ENCODE assay signal across 3 fruit fly cellular contexts in the genomic region with DNA sequence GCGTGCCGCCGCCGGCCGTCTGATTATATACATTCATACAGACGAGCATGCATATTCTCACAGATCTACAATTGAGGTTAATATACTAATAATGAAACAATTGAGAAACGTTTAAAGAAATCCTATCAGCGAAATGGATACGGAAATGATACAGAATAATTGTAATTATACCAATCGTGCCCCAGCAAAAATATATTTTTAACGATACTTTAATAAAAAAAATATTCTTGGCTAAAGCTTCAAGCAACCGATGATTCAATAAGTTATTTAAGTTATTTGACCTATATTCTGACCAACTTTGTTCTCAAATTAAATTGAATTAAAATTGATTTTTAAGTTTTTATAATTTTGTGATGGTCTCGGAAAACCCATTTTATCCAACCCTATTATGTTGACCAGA.
TF ChIP-seq lines count a peak whose summit lies in the region.

No protein-coding gene starts in this region.

- no peak for TF ChIP-seq CTCF in whole organism, embryonic (GFP tag; optimal IDR thresholded peaks at IDR 0.05; lab: Kevin White, UChicago)

TF ChIP-seq in whole organism, embryonic, 481 proteins besides CTCF, POLR2A, EP300 and RAD21 (continues in another document):
- TF ChIP-seq CG2199 (GFP tag; IDR thresholded peaks at IDR 0.05; lab: Robert Waterston, UW) (no peak), CG3838 (GFP tag; optimal IDR thresholded peaks at IDR 0.05; lab: Kevin White, UChicago) (no peak), B-H1 (GFP tag; IDR thresholded peaks at IDR 0.05; lab: Robert Waterston, UW) (no peak; the same call in 2 of the 3 replicates), Hr78 (GFP tag; optimal IDR thresholded peaks at IDR 0.05; lab: Kevin White, UChicago) (no peak), Xbp1 (GFP tag; optimal IDR thresholded peaks at IDR 0.05; lab: Kevin White, UChicago) (no peak), vnd (GFP tag; IDR thresholded peaks at IDR 0.05; lab: Robert Waterston, UW; ENCODE audit: partially characterized antibody) (no peak), CG7786 (GFP tag; optimal IDR thresholded peaks at IDR 0.05; lab: Kevin White, UChicago) (no peak), al (GFP tag; IDR thresholded peaks at IDR 0.05; lab: Robert Waterston, UW) (no peak), so (GFP tag; IDR thresholded peaks at IDR 0.05; lab: Robert Waterston, UW) (0 out of 3 replicates have a peak, but pooled peaks have one; percentile 32), jigr1 (GFP tag; IDR thresholded peaks at IDR 0.05; lab: Robert Waterston, UW) (no peak), mam (GFP tag; optimal IDR thresholded peaks at IDR 0.05; lab: Kevin White, UChicago) (no peak), nmo (GFP tag; optimal IDR thresholded peaks at IDR 0.05; lab: Kevin White, UChicago) (peak; percentile 43), CG11398 (GFP tag; optimal IDR thresholded peaks at IDR 0.05; lab: Kevin White, UChicago) (no peak), tna (GFP tag; IDR thresholded peaks at IDR 0.05; lab: Robert Waterston, UW; ENCODE audit: partially characterized antibody) (no peak), abd-A (tag; optimal IDR thresholded peaks at IDR 0.05; lab: Kevin White, UChicago) (no peak), CG11695 (GFP tag; IDR thresholded peaks at IDR 0.05; lab: Robert Waterston, UW) (0 out of 3 replicates have a peak, but pooled peaks have one; percentile 9), Gug (GFP tag; IDR thresholded peaks at IDR 0.05; lab: Robert Waterston, UW) (no peak), CG1832 (GFP tag; optimal IDR thresholded peaks at IDR 0.05; lab: Kevin White, UChicago) (no peak), CG13296 (GFP tag; optimal IDR thresholded peaks at IDR 0.05; lab: Kevin White, UChicago) (no peak), her (GFP tag; optimal IDR thresholded peaks at IDR 0.05; lab: Kevin White, UChicago) (no peak), org-1 (GFP tag; optimal IDR thresholded peaks at IDR 0.05; lab: Kevin White, UChicago) (no peak), tin (GFP tag; optimal IDR thresholded peaks at IDR 0.05; lab: Kevin White, UChicago) (no peak), CG6765 (GFP tag; optimal IDR thresholded peaks at IDR 0.05; lab: Kevin White, UChicago) (no peak), CG8924 (tag; optimal IDR thresholded peaks at IDR 0.05; lab: Kevin White, UChicago) (no peak), schlank (tag; optimal IDR thresholded peaks at IDR 0.05; lab: Kevin White, UChicago) (no peak), Blimp-1 (GFP tag; optimal IDR thresholded peaks at IDR 0.05; lab: Kevin White, UChicago) (peak; percentile 14), CG17912 (GFP tag; optimal IDR thresholded peaks at IDR 0.05; lab: Kevin White, UChicago) (no peak), gfzf (GFP tag; optimal IDR thresholded peaks at IDR 0.05; lab: Kevin White, UChicago) (no peak), ERR (GFP tag; optimal IDR thresholded peaks at IDR 0.05; lab: Kevin White, UChicago) (no peak)

TF ChIP-seq in whole organism, prepupa, 60 proteins besides CTCF, POLR2A, EP300 and RAD21:
- TF ChIP-seq Gug (GFP tag; IDR thresholded peaks at IDR 0.05; lab: Robert Waterston, UW) (peak; percentile 27; the same call in 1 of the 2 replicates), CG10631 (GFP tag; optimal IDR thresholded peaks at IDR 0.05; lab: Kevin White, UChicago) (no peak), Hr38 (GFP tag; optimal IDR thresholded peaks at IDR 0.05; lab: Kevin White, UChicago) (no peak), CG1621 (tag; optimal IDR thresholded peaks at IDR 0.05; lab: Kevin White, UChicago) (no peak), CG8632 (GFP tag; optimal IDR thresholded peaks at IDR 0.05; lab: Kevin White, UChicago) (no peak), acj6 (GFP tag; optimal IDR thresholded peaks at IDR 0.05; lab: Kevin White, UChicago) (no peak), CG6792 (GFP tag; optimal IDR thresholded peaks at IDR 0.05; lab: Kevin White, UChicago) (no peak), Lpt (GFP tag; optimal IDR thresholded peaks at IDR 0.05; lab: Kevin White, UChicago) (no peak), CG11902 (GFP tag; optimal IDR thresholded peaks at IDR 0.05; lab: Kevin White, UChicago) (peak; percentile 0), CG15336 (GFP tag; IDR thresholded peaks at IDR 0.05; lab: Robert Waterston, UW) (peak; percentile 59), esn (GFP tag; optimal IDR thresholded peaks at IDR 0.05; lab: Kevin White, UChicago) (no peak), cyc (GFP tag; optimal IDR thresholded peaks at IDR 0.05; lab: Kevin White, UChicago) (no peak), CG6163 (GFP tag; IDR thresholded peaks at IDR 0.05; lab: Robert Waterston, UW) (no peak; the same call in 2 of the 3 replicates), eg (GFP tag; IDR thresholded peaks at IDR 0.05; lab: Robert Waterston, UW) (peak; percentile 38; the same call in 2 of the 3 replicates), achi (GFP tag; optimal IDR thresholded peaks at IDR 0.05; lab: Kevin White, UChicago) (no peak), CG4318 (GFP tag; optimal IDR thresholded peaks at IDR 0.05; lab: Kevin White, UChicago) (no peak), CG32006 (GFP tag; optimal IDR thresholded peaks at IDR 0.05; lab: Kevin White, UChicago) (no peak), Eip78C (GFP tag; lab: Kevin White, UChicago) (peak; percentile 85), Ets21C (GFP tag; optimal IDR thresholded peaks at IDR 0.05; lab: Kevin White, UChicago) (no peak), CG6854 (GFP tag; optimal IDR thresholded peaks at IDR 0.05; lab: Kevin White, UChicago) (no peak), Hr39 (GFP tag; optimal IDR thresholded peaks at IDR 0.05; lab: Kevin White, UChicago) (no peak), CG8119 (GFP tag; IDR thresholded peaks at IDR 0.05; lab: Robert Waterston, UW) (0 out of 3 replicates have a peak, but pooled peaks have one; percentile 11), net (GFP tag; optimal IDR thresholded peaks at IDR 0.05; lab: Kevin White, UChicago) (no peak), CG34406 (GFP tag; optimal IDR thresholded peaks at IDR 0.05; lab: Kevin White, UChicago) (no peak), CG10669 (GFP tag; optimal IDR thresholded peaks at IDR 0.05; lab: Kevin White, UChicago) (no peak)

TF ChIP-seq in whole organism, pupa, 21 proteins besides CTCF, POLR2A, EP300 and RAD21:
- TF ChIP-seq CG14655 (GFP tag; optimal IDR thresholded peaks at IDR 0.05; lab: Kevin White, UChicago) (no peak), CG12605 (GFP tag; IDR thresholded peaks at IDR 0.05; lab: Robert Waterston, UW) (peak; percentile 18; the same call in 1 of the 2 replicates), CG8301 (tag; optimal IDR thresholded peaks at IDR 0.05; lab: Kevin White, UChicago) (peak; percentile 15), CG13204 (GFP tag; optimal IDR thresholded peaks at IDR 0.05; lab: Kevin White, UChicago) (no peak)
